Worm (Caenorhabditis elegans): ENCODE measurements around the gene F37C4.4.
A peak's percentile ranks its signal among the peaks of the same experiment; 100 is the strongest.

F37C4.4 gene

ce11 chrIV:3862948-3863347 lies 4.2 kb upstream of the F37C4.4 start:
- no peak for TF ChIP-seq ccch-3 (GFP tag; optimal IDR thresholded peaks at IDR 0.05)
- no peak for TF ChIP-seq K11D2.4 (GFP tag; IDR thresholded peaks at IDR 0.05)
- TF ChIP-seq aptf-3 (GFP tag; IDR thresholded peaks at IDR 0.05) = no peak
- no peak for TF ChIP-seq ztf-18 (tag; optimal IDR thresholded peaks at IDR 0.05)
- TF ChIP-seq tbp1 (GFP tag; optimal IDR thresholded peaks at IDR 0.05) = no peak
- TF ChIP-seq ceh-27 (GFP tag; optimal IDR thresholded peaks at IDR 0.05) = no peak
- no peak for TF ChIP-seq madf-8 (GFP tag; conservative IDR thresholded peaks at IDR 0.05)
- TF ChIP-seq B0035.1 (tag; optimal IDR thresholded peaks at IDR 0.05) = no peak
- no peak for TF ChIP-seq nhr-179 (tag; optimal IDR thresholded peaks at IDR 0.05)
- no peak for TF ChIP-seq Y95B8A.8 (GFP tag; IDR thresholded peaks at IDR 0.05)

- TF ChIP-seq Y67H2A.10 (GFP tag; conservative IDR thresholded peaks at IDR 0.05) (no peak), unc-62 (GFP tag; optimal IDR thresholded peaks at IDR 0.05) (no peak), attf-5 (GFP tag; optimal IDR thresholded peaks at IDR 0.05) (no peak), dpl-1 (GFP tag; optimal IDR thresholded peaks at IDR 0.05) (no peak), T26A5.8 (tag; optimal IDR thresholded peaks at IDR 0.05) (no peak), xnd-1 (tag; optimal IDR thresholded peaks at IDR 0.05) (no peak), ekl-4 (GFP tag; IDR thresholded peaks at IDR 0.05) (no peak), F52B5.7 (tag; optimal IDR thresholded peaks at IDR 0.05) (no peak), mel-28 (tag; optimal IDR thresholded peaks at IDR 0.05; ENCODE audit: borderline replicate concordance) (no peak), F37B4.10 (GFP tag; IDR thresholded peaks at IDR 0.05) (no peak), lir-1 (GFP tag; conservative IDR thresholded peaks at IDR 0.05) (no peak), lin-35 (GFP tag; optimal IDR thresholded peaks at IDR 0.05) (no peak), cebp-2 (GFP tag; IDR thresholded peaks at IDR 0.05) (no peak), F57A8.1 (GFP tag; optimal IDR thresholded peaks at IDR 0.05) (no peak), ztf-28 (GFP tag; IDR thresholded peaks at IDR 0.05) (no peak), ceh-91 (GFP tag; IDR thresholded peaks at IDR 0.05) (no peak), F55B11.4 (tag; optimal IDR thresholded peaks at IDR 0.05; ENCODE audit: borderline replicate concordance, insufficient read depth) (no peak), Y53G8AR.9 (GFP tag; conservative IDR thresholded peaks at IDR 0.05) (no peak), F10E7.11 (tag; optimal IDR thresholded peaks at IDR 0.05) (no peak)
Observed at ce11 chrIV:3864944-3865343, 2.2 kb upstream of the F37C4.4 start, which contains the start of gene aat-8. aat-8 (minus strand) TSS chrIV:3865044.

- TF ChIP-seq ceh-58 (GFP tag; IDR thresholded peaks at IDR 0.05) = no peak
- TF ChIP-seq nhr-80 (tag; optimal IDR thresholded peaks at IDR 0.05) = peak; percentile 34
- TF ChIP-seq lin-26 (GFP tag; IDR thresholded peaks at IDR 0.05) = no peak
Observed at ce11 chrIV:3866018-3866417, 1.1 kb upstream of the F37C4.4 start.

- TF ChIP-seq attf-3 (GFP tag; conservative IDR thresholded peaks at IDR 0.05) (no peak), ets-4 (GFP tag; optimal IDR thresholded peaks at IDR 0.05) (no peak), nhr-120 (GFP tag; IDR thresholded peaks at IDR 0.05) (no peak), tbx-9 (tag; optimal IDR thresholded peaks at IDR 0.05; ENCODE audit: borderline replicate concordance) (no peak), B0019.2 (GFP tag; conservative IDR thresholded peaks at IDR 0.05) (no peak), snpc-1.1 (tag; optimal IDR thresholded peaks at IDR 0.05; ENCODE audit: insufficient read depth) (no peak), Y95B8A.8 (GFP tag; IDR thresholded peaks at IDR 0.05) (no peak), B0336.3 (GFP tag; IDR thresholded peaks at IDR 0.05) (no peak), ztf-18 (tag; optimal IDR thresholded peaks at IDR 0.05) (no peak), C17E4.6 (GFP tag; IDR thresholded peaks at IDR 0.05) (no peak), chd-7 (tag; optimal IDR thresholded peaks at IDR 0.05) (no peak), unc-130 (GFP tag; optimal IDR thresholded peaks at IDR 0.05) (no peak), cebp-1 (GFP tag; IDR thresholded peaks at IDR 0.05) (no peak), cebp-1 (tag; optimal IDR thresholded peaks at IDR 0.05) (no peak), aptf-3 (GFP tag; IDR thresholded peaks at IDR 0.05) (no peak), rcor-1 (GFP tag; IDR thresholded peaks at IDR 0.05) (no peak)
Observed at ce11 chrIV:3869875-3870274, 2.8 kb downstream of the F37C4.4 start.

Measured in whole organism, young adult.